Fruit fly (Drosophila melanogaster): Measurements from ENCODE around the gene Fpgs2.

- TF ChIP-seq usp (GFP tag; optimal IDR thresholded peaks at IDR 0.05), result no peak
- TF ChIP-seq CG8478 (optimal IDR thresholded peaks at IDR 0.05), result no peak
- TF ChIP-seq EcR (GFP tag; optimal IDR thresholded peaks at IDR 0.05), result no peak
These were observed 37.1 kb downstream of the Fpgs2 start for dm6 chr2L:3877011-3877410.
